Worm (Caenorhabditis elegans): ENCODE measurements around the gene sti-1.

sti-1 gene

ce11 chrV:752679-753333 is 20.5 kb upstream of the sti-1 start, which contains the start of the genes str-262 and srp-1:
str-262 (minus strand) TSS chrV:752779.
srp-1 (plus strand) TSS chrV:753283.
- no peak for TF ChIP-seq jun-1 (tag; optimal IDR thresholded peaks at IDR 0.05)
- no peak for TF ChIP-seq ceh-16 (tag; optimal IDR thresholded peaks at IDR 0.05)
- TF ChIP-seq lsy-12 (tag; optimal IDR thresholded peaks at IDR 0.05) = no peak

ce11 chrV:756169-756568 is 17.1 kb upstream of the sti-1 start, which contains the start of gene str-20:
str-20 (plus strand) TSS chrV:756469.
- no peak for TF ChIP-seq pqm-1 (tag; optimal IDR thresholded peaks at IDR 0.05)
- TF ChIP-seq elt-3 (tag; optimal IDR thresholded peaks at IDR 0.05) = no peak
- no peak for TF ChIP-seq skn-1 (tag; optimal IDR thresholded peaks at IDR 0.05)
- no peak for TF ChIP-seq egl-27 (tag; optimal IDR thresholded peaks at IDR 0.05)
- TF ChIP-seq lin-39 (tag; optimal IDR thresholded peaks at IDR 0.05) = no peak
- TF ChIP-seq nhr-12 (tag; optimal IDR thresholded peaks at IDR 0.05) = no peak
- TF ChIP-seq aly-2 (tag; optimal IDR thresholded peaks at IDR 0.05) = no peak
- no peak for TF ChIP-seq ceh-16 (tag; optimal IDR thresholded peaks at IDR 0.05)
- TF ChIP-seq zag-1 (tag; optimal IDR thresholded peaks at IDR 0.05) = no peak
- no peak for TF ChIP-seq nhr-28 (tag; optimal IDR thresholded peaks at IDR 0.05)
- TF ChIP-seq hmg-11 (tag; optimal IDR thresholded peaks at IDR 0.05) = no peak
- no peak for TF ChIP-seq lsy-12 (tag; optimal IDR thresholded peaks at IDR 0.05)
- no peak for TF ChIP-seq nhr-67 (tag; optimal IDR thresholded peaks at IDR 0.05)
- TF ChIP-seq fkh-10 (GFP tag; optimal IDR thresholded peaks at IDR 0.05) = no peak
- no peak for TF ChIP-seq ama-1 (optimal IDR thresholded peaks at IDR 0.05)

ce11 chrV:761235-761634 is 12.1 kb upstream of the sti-1 start, which contains the start of gene C05E4.15:
C05E4.15 (minus strand) TSS chrV:761335.
- TF ChIP-seq sea-2 (GFP tag; optimal IDR thresholded peaks at IDR 0.05) = no peak
- no peak for TF ChIP-seq nhr-12 (tag; optimal IDR thresholded peaks at IDR 0.05)
- no peak for TF ChIP-seq egl-5 (tag; optimal IDR thresholded peaks at IDR 0.05)
- no peak for TF ChIP-seq mml-1 (tag; optimal IDR thresholded peaks at IDR 0.05)
- TF ChIP-seq eor-1 (tag; optimal IDR thresholded peaks at IDR 0.05) = no peak
- TF ChIP-seq lsy-12 (tag; optimal IDR thresholded peaks at IDR 0.05) = no peak
- TF ChIP-seq nhr-237 (tag; optimal IDR thresholded peaks at IDR 0.05) = no peak

- TF ChIP-seq tbx-2 (tag; optimal IDR thresholded peaks at IDR 0.05) = no peak
- no peak for TF ChIP-seq elt-3 (tag; optimal IDR thresholded peaks at IDR 0.05)
- TF ChIP-seq fkh-2 (tag; optimal IDR thresholded peaks at IDR 0.05) = no peak
- no peak for TF ChIP-seq snpc-4 (tag; optimal IDR thresholded peaks at IDR 0.05)
- no peak for TF ChIP-seq pqm-1 (tag; optimal IDR thresholded peaks at IDR 0.05)
- TF ChIP-seq jun-1 (tag; optimal IDR thresholded peaks at IDR 0.05) = no peak
- TF ChIP-seq ZK546.5 (tag; optimal IDR thresholded peaks at IDR 0.05) = no peak
- TF ChIP-seq unc-62 (GFP tag; optimal IDR thresholded peaks at IDR 0.05) = no peak
- TF ChIP-seq zag-1 (tag; optimal IDR thresholded peaks at IDR 0.05) = no peak
- no peak for TF ChIP-seq nhr-23 (tag; optimal IDR thresholded peaks at IDR 0.05)
- TF ChIP-seq nhr-237 (tag; optimal IDR thresholded peaks at IDR 0.05) = no peak
- TF ChIP-seq ceh-9 (tag; optimal IDR thresholded peaks at IDR 0.05) = no peak
- no peak for TF ChIP-seq skn-1 (tag; optimal IDR thresholded peaks at IDR 0.05)
- no peak for TF ChIP-seq lin-15B (tag; optimal IDR thresholded peaks at IDR 0.05)
- no peak for TF ChIP-seq lsy-12 (tag; optimal IDR thresholded peaks at IDR 0.05)
Observed at ce11 chrV:761882-762281, 11.4 kb upstream of the sti-1 start, which contains the start of gene C05E4.12. C05E4.12 (minus strand) TSS chrV:761982.

- TF ChIP-seq nhr-28 (tag; optimal IDR thresholded peaks at IDR 0.05) (no peak), ceh-28 (tag; optimal IDR thresholded peaks at IDR 0.05) (no peak), nhr-12 (tag; optimal IDR thresholded peaks at IDR 0.05) (no peak), mdl-1 (tag; optimal IDR thresholded peaks at IDR 0.05) (no peak), nhr-43 (tag; optimal IDR thresholded peaks at IDR 0.05; ENCODE audit: poor library complexity, severe bottlenecking) (no peak), ztf-11 (tag; optimal IDR thresholded peaks at IDR 0.05) (no peak), egl-27 (tag; optimal IDR thresholded peaks at IDR 0.05) (no peak), fkh-10 (GFP tag; optimal IDR thresholded peaks at IDR 0.05) (no peak), R02D3.7 (tag; optimal IDR thresholded peaks at IDR 0.05) (no peak), nhr-23 (tag; optimal IDR thresholded peaks at IDR 0.05) (no peak)
Observed at ce11 chrV:762340-762739, 11.0 kb upstream of the sti-1 start, which contains the start of gene srp-2. srp-2 (plus strand) TSS chrV:762640.

Measured in whole organism, L3 larva.